Fruit fly (Drosophila melanogaster) whole organism, embryonic: ENCODE data around the gene Fit2.

ENCODE experiments used
- Aef1 ChIP-seq: fragments of 200-800 bp; sonication (Bioruptor generic); IDR thresholded peaks from 3 replicates; pipeline ENCODE4 v1.3.6; 2022; ENCODE audit warnings: missing biosample characterization, missing genetic modification characterization
- Asciz ChIP-seq: fragments of 200-800 bp; sonication (Bioruptor generic); optimal IDR thresholded peaks from 2 replicates; lab custom pipeline; 2017; ENCODE audit warnings: missing biosample characterization, mild to moderate bottlenecking, missing genetic modification characterization, missing genetic modification reagents
- BtbVII ChIP-seq: fragments of 200-800 bp; sonication (Bioruptor generic); optimal IDR thresholded peaks from 3 replicates; lab custom pipeline; 2017; ENCODE audit warnings: missing biosample characterization, mild to moderate bottlenecking, missing genetic modification characterization
- CG10366 ChIP-seq: fragments of 200-800 bp; sonication (Bioruptor generic); IDR thresholded peaks from 2 replicates; pipeline ENCODE4 v1.3.6; 2022; ENCODE audit warnings: missing biosample characterization, missing genetic modification characterization
- CG10543 ChIP-seq: fragments of 200-800 bp; sonication (Bioruptor generic); optimal IDR thresholded peaks from 3 replicates; lab custom pipeline; 2017; ENCODE audit warnings: missing biosample characterization, mild to moderate bottlenecking, missing genetic modification characterization, moderate library complexity
- CG11560 ChIP-seq: fragments of 200-800 bp; sonication (Bioruptor generic); IDR thresholded peaks from 3 replicates; pipeline ENCODE4 v1.3.6; 2022; ENCODE audit warnings: missing biosample characterization, missing genetic modification characterization
- CG15514 ChIP-seq: fragments of 200-800 bp; sonication (Bioruptor generic); optimal IDR thresholded peaks from 3 replicates; lab custom pipeline; 2017; ENCODE audit warnings: missing biosample characterization, missing genetic modification characterization, mild to moderate bottlenecking, moderate library complexity, missing genetic modification reagents
- CG1832 ChIP-seq: fragments of 200-800 bp; sonication (Bioruptor generic); optimal IDR thresholded peaks from 2 replicates; lab custom pipeline; 2017; ENCODE audit warnings: missing biosample characterization, mild to moderate bottlenecking, missing genetic modification characterization, inconsistent platforms
- CG2712 ChIP-seq: fragments of 200-800 bp; optimal IDR thresholded peaks from 3 replicates; lab custom pipeline; 2019; ENCODE audit warnings: missing biosample characterization, mild to moderate bottlenecking, missing genetic modification characterization, moderate library complexity
- CG30403 ChIP-seq: fragments of 200-800 bp; sonication (Bioruptor generic); optimal IDR thresholded peaks from 3 replicates; lab custom pipeline; 2016; ENCODE audit warnings: missing biosample characterization, missing genetic modification characterization
- CG31388 ChIP-seq: fragments of 200-800 bp; sonication (Bioruptor generic); optimal IDR thresholded peaks from 2 replicates; lab custom pipeline; 2016; ENCODE audit warnings: missing biosample characterization, missing genetic modification characterization
- CG3847 ChIP-seq: fragments of 200-800 bp; sonication (Bioruptor generic); IDR thresholded peaks from 2 replicates; pipeline ENCODE4 v1.3.6; 2022; ENCODE audit warnings: missing biosample characterization, missing genetic modification characterization
- CG42726 ChIP-seq: fragments of 200-800 bp; sonication (Bioruptor generic); IDR thresholded peaks from 2 replicates; pipeline ENCODE4 v1.3.6; 2022; ENCODE audit warnings: missing biosample characterization, missing genetic modification characterization; ENCODE audit not compliant: partially characterized antibody
- CG4424 ChIP-seq: fragments of 200-800 bp; sonication (Bioruptor generic); optimal IDR thresholded peaks from 3 replicates; lab custom pipeline; 2016; ENCODE audit warnings: missing biosample characterization, missing genetic modification characterization
- CG4617 ChIP-seq: fragments of 200-800 bp; sonication (Bioruptor generic); optimal IDR thresholded peaks from 3 replicates; lab custom pipeline; 2016; ENCODE audit warnings: missing biosample characterization, missing genetic modification characterization, borderline replicate concordance
- CG6854 ChIP-seq: fragments of 200-800 bp; sonication (Bioruptor generic); optimal IDR thresholded peaks from 3 replicates; lab custom pipeline; 2017; ENCODE audit warnings: missing biosample characterization, mild to moderate bottlenecking, missing genetic modification characterization
- CG7271 ChIP-seq: fragments of 200-800 bp; sonication (Bioruptor generic); optimal IDR thresholded peaks from 2 replicates; lab custom pipeline; 2018; ENCODE audit warnings: missing biosample characterization, mild to moderate bottlenecking, missing genetic modification characterization, moderate library complexity
- CG8290 ChIP-seq, 3 experiments: fragments of 200-800 bp; sonication (Bioruptor generic); optimal IDR thresholded peaks; 2 replicates each; lab custom pipeline; 2016 to 2019; ENCODE audit warnings: missing biosample characterization in 3 of 3, missing genetic modification characterization in 3 of 3, mild to moderate bottlenecking in 2 of 3, moderate library complexity in 1 of 3
- CG9727 ChIP-seq: fragments of 200-800 bp; sonication (Bioruptor generic); optimal IDR thresholded peaks from 3 replicates; lab custom pipeline; 2017; ENCODE audit warnings: missing biosample characterization, mild to moderate bottlenecking, missing genetic modification characterization
- Dbx ChIP-seq: fragments of 200-800 bp; sonication (Bioruptor generic); IDR thresholded peaks from 3 replicates; pipeline ENCODE4 v1.3.6; 2022; ENCODE audit warnings: missing biosample characterization, missing genetic modification characterization
- Dip3 ChIP-seq: fragments of 200-800 bp; sonication (Bioruptor generic); optimal IDR thresholded peaks from 3 replicates; lab custom pipeline; 2016; ENCODE audit warnings: missing biosample characterization, missing genetic modification characterization
- Ets65A ChIP-seq: fragments of 200-800 bp; sonication (Bioruptor generic); peaks from one replicate; lab custom pipeline; 2016; ENCODE audit warnings: missing biosample characterization, missing genetic modification characterization
- H2.0 ChIP-seq: fragments of 200-800 bp; sonication (Bioruptor generic); IDR thresholded peaks from 2 replicates; pipeline ENCODE4 v1.3.6; 2022; ENCODE audit warnings: missing biosample characterization, missing genetic modification characterization
- HHEX ChIP-seq: fragments of 200-800 bp; sonication (Bioruptor generic); optimal IDR thresholded peaks from 3 replicates; lab custom pipeline; 2017; ENCODE audit warnings: missing biosample characterization, mild to moderate bottlenecking, missing genetic modification characterization, missing genetic modification reagents
- Oli ChIP-seq: fragments of 200-800 bp; sonication (Bioruptor generic); optimal IDR thresholded peaks from 2 replicates; lab custom pipeline; 2018; ENCODE audit warnings: missing biosample characterization, mild to moderate bottlenecking, missing genetic modification characterization, moderate library complexity
- Spps ChIP-seq: fragments of 200-800 bp; sonication (Bioruptor generic); optimal IDR thresholded peaks from 2 replicates; lab custom pipeline; 2018; ENCODE audit warnings: missing biosample characterization, mild to moderate bottlenecking, missing genetic modification characterization
- Stat92E ChIP-seq, 3 experiments: fragments of >200 bp in 2 of 3; fragments of 200-800 bp in 1 of 3; sonication (Bioruptor generic) in 1 of 3; optimal IDR thresholded peaks; 2 replicates each; lab custom pipeline; 2017 to 2019; ENCODE audit warnings: missing biosample characterization in 3 of 3, missing genetic modification characterization in 3 of 3, mild to moderate bottlenecking in 1 of 3, moderate library complexity in 1 of 3
- Xrp1 ChIP-seq: fragments of 200-800 bp; sonication (Bioruptor generic); IDR thresholded peaks from 2 replicates; pipeline ENCODE4 v1.3.6; 2022; ENCODE audit warnings: missing biosample characterization, missing genetic modification characterization
- ab ChIP-seq: fragments of 200-800 bp; sonication (Bioruptor generic); optimal IDR thresholded peaks from 2 replicates; lab custom pipeline; 2016; ENCODE audit warnings: missing biosample characterization, missing genetic modification characterization
- bsh ChIP-seq, 2 experiments: fragments of 200-800 bp; sonication (Bioruptor generic); optimal IDR thresholded peaks; 2 replicates each; lab custom pipeline; 2017 to 2018; ENCODE audit warnings: mild to moderate bottlenecking in 2 of 2, missing biosample characterization in 2 of 2, missing genetic modification characterization in 2 of 2, moderate library complexity in 1 of 2
- ems ChIP-seq: fragments of 200-800 bp; sonication (Bioruptor generic); optimal IDR thresholded peaks from 3 replicates; lab custom pipeline; 2016; ENCODE audit warnings: missing biosample characterization, missing genetic modification characterization
- grn ChIP-seq: fragments of 200-800 bp; sonication (Bioruptor generic); optimal IDR thresholded peaks from 3 replicates; lab custom pipeline; 2017; ENCODE audit warnings: missing biosample characterization, missing genetic modification characterization
- gro ChIP-seq: fragments of 200-800 bp; sonication (Bioruptor generic); optimal IDR thresholded peaks from 2 replicates; lab custom pipeline; 2016; ENCODE audit warnings: missing biosample characterization, missing genetic modification characterization
- gsb ChIP-seq: fragments of 200-800 bp; sonication (Bioruptor generic); IDR thresholded peaks from 2 replicates; pipeline ENCODE4 v1.3.6; 2022; ENCODE audit warnings: missing biosample characterization, missing genetic modification characterization
- hkb ChIP-seq, 2 experiments: fragments of 200-800 bp in 1 of 2; fragments of >200 bp in 1 of 2; sonication (Bioruptor generic) in 1 of 2; IDR thresholded peaks in 1 of 2; optimal IDR thresholded peaks in 1 of 2; 2 replicates each; pipeline versions ENCODE4 v1.3.6 to Lab custom; 2017 to 2022; ENCODE audit warnings: missing biosample characterization in 1 of 2, missing genetic modification characterization in 1 of 2
- kni ChIP-seq: fragments of 200-800 bp; sonication (Bioruptor generic); optimal IDR thresholded peaks from 3 replicates; lab custom pipeline; 2017; ENCODE audit warnings: mild to moderate bottlenecking, missing biosample characterization, missing genetic modification reagents, missing genetic modification characterization
- lab ChIP-seq: fragments of 200-800 bp; sonication (Bioruptor generic); optimal IDR thresholded peaks from 3 replicates; lab custom pipeline; 2017; ENCODE audit warnings: missing biosample characterization, missing genetic modification characterization, mild to moderate bottlenecking, moderate library complexity, missing genetic modification reagents
- lmd ChIP-seq: fragments of 200-800 bp; sonication (Bioruptor generic); IDR thresholded peaks from 2 replicates; pipeline ENCODE4 v1.3.6; 2022; ENCODE audit warnings: missing biosample characterization, missing genetic modification characterization
- mam ChIP-seq: fragments of 200-800 bp; sonication (Bioruptor generic); optimal IDR thresholded peaks from 3 replicates; lab custom pipeline; 2016; ENCODE audit warnings: missing biosample characterization, missing genetic modification characterization
- nau ChIP-seq: fragments of 200-800 bp; sonication (Bioruptor generic); optimal IDR thresholded peaks from 3 replicates; lab custom pipeline; 2017; ENCODE audit warnings: missing biosample characterization, mild to moderate bottlenecking, missing genetic modification characterization, missing genetic modification reagents
- psq ChIP-seq: fragments of 200-800 bp; sonication (Bioruptor generic); optimal IDR thresholded peaks from 2 replicates; lab custom pipeline; 2017; ENCODE audit warnings: missing biosample characterization, missing genetic modification characterization
- pzg ChIP-seq: fragments of 200-800 bp; sonication (Bioruptor generic); optimal IDR thresholded peaks from 3 replicates; lab custom pipeline; 2018; ENCODE audit warnings: missing biosample characterization, mild to moderate bottlenecking, missing genetic modification characterization, moderate library complexity
- ranshi ChIP-seq: fragments of 200-800 bp; sonication (Bioruptor generic); IDR thresholded peaks from 2 replicates; pipeline ENCODE4 v1.3.6; 2022; ENCODE audit warnings: missing biosample characterization, missing genetic modification characterization
- salm ChIP-seq: fragments of 200-800 bp; sonication (Bioruptor generic); optimal IDR thresholded peaks from 2 replicates; lab custom pipeline; 2018; ENCODE audit warnings: missing biosample characterization, mild to moderate bottlenecking, missing genetic modification characterization
- slbo ChIP-seq: fragments of 200-800 bp; sonication (Bioruptor generic); IDR thresholded peaks from 2 replicates; pipeline ENCODE4 v1.3.6; 2022; ENCODE audit warnings: missing biosample characterization, missing genetic modification characterization
- so ChIP-seq: fragments of 200-800 bp; sonication (Bioruptor generic); IDR thresholded peaks from 3 replicates; pipeline ENCODE4 v1.3.6; 2022; ENCODE audit warnings: missing biosample characterization, missing genetic modification characterization
- tll ChIP-seq, 2 experiments: fragments of 200-800 bp in 1 of 2; fragments of >200 bp in 1 of 2; sonication (Bioruptor generic) in 1 of 2; optimal IDR thresholded peaks; 2 replicates each; lab custom pipeline; 2017 to 2019; ENCODE audit warnings: missing biosample characterization in 2 of 2, missing genetic modification characterization in 2 of 2, mild to moderate bottlenecking in 1 of 2, moderate library complexity in 1 of 2
- yki ChIP-seq: fragments of >200 bp; optimal IDR thresholded peaks from 3 replicates; lab custom pipeline; 2018
- z ChIP-seq: fragments of 200-800 bp; sonication (Bioruptor generic); IDR thresholded peaks from 3 replicates; pipeline ENCODE4 v1.3.6; 2022; ENCODE audit warnings: missing biosample characterization, missing genetic modification characterization

Gene Fit2

dm6 chr3L:17006250-17006693, 17.9 kb upstream of the Fit2 start (continued):
- no peak for TF ChIP-seq mam (GFP tag; lab: Kevin White, UChicago)
- no peak for TF ChIP-seq CG31388 (GFP tag; lab: Kevin White, UChicago)
- TF ChIP-seq slbo (GFP tag; lab: Robert Waterston, UW) = peak; percentile 53
- TF ChIP-seq lab (GFP tag; lab: Kevin White, UChicago) = peak; percentile 59
- peak; percentile 6 for TF ChIP-seq salm (tag; lab: Kevin White, UChicago)
- TF ChIP-seq CG4424 (GFP tag; lab: Kevin White, UChicago) = no peak
- TF ChIP-seq ab = no peak
- TF ChIP-seq CG30403 (GFP tag; lab: Kevin White, UChicago) = no peak
- TF ChIP-seq lmd (GFP tag; lab: Robert Waterston, UW) = peak; percentile 30; the same call in 1 of the 2 replicates
- no peak for TF ChIP-seq CG9727 (GFP tag; lab: Kevin White, UChicago)
- no peak for TF ChIP-seq bsh (GFP tag; optimal IDR thresholded peaks at IDR 0.05; lab: Kevin White, UChicago)
- no peak for TF ChIP-seq ems (GFP tag; lab: Kevin White, UChicago)
- TF ChIP-seq CG42726 = no peak
- TF ChIP-seq Asciz = peak; percentile 2
- no peak for TF ChIP-seq CG4617
- peak; percentile 41; the same call in 1 of the 3 replicates for TF ChIP-seq Aef1 (GFP tag; lab: Robert Waterston, UW)
- TF ChIP-seq CG10543 (GFP tag; lab: Kevin White, UChicago) = peak; percentile 30
- TF ChIP-seq Xrp1 (GFP tag; lab: Robert Waterston, UW) = no peak
- TF ChIP-seq Stat92E (GFP tag; optimal IDR thresholded peaks at IDR 0.05; lab: Kevin White, UChicago) = no peak
- 0 out of 3 replicates have a peak, but pooled peaks have one; percentile 41 for TF ChIP-seq so
- TF ChIP-seq nau (GFP tag; lab: Kevin White, UChicago) = no peak
- no peak for TF ChIP-seq hkb (optimal IDR thresholded peaks at IDR 0.05; lab: Kevin White, UChicago)
- TF ChIP-seq hkb (GFP tag; IDR thresholded peaks at IDR 0.05; lab: Robert Waterston, UW) = no peak
- no peak for TF ChIP-seq Dip3
- TF ChIP-seq BtbVII = peak; percentile 12
- no peak for TF ChIP-seq grn (GFP tag; lab: Kevin White, UChicago)
- no peak; the same call in 1 of the 2 replicates for TF ChIP-seq ranshi (GFP tag; lab: Robert Waterston, UW)
- no peak for TF ChIP-seq pzg (GFP tag; lab: Kevin White, UChicago)
- TF ChIP-seq Ets65A = no peak
- 0 out of 3 replicates have a peak, but pooled peaks have one; percentile 50 for TF ChIP-seq z (GFP tag; lab: Robert Waterston, UW)
- no peak for TF ChIP-seq H2.0 (GFP tag; lab: Robert Waterston, UW)
- TF ChIP-seq CG8290 (GFP tag; optimal IDR thresholded peaks at IDR 0.05; lab: Kevin White, UChicago) = no peak
- TF ChIP-seq CG8290 (tag; optimal IDR thresholded peaks at IDR 0.05; lab: Kevin White, UChicago) = peak in 1 of 2 experiments; percentile 21
- TF ChIP-seq yki (lab: Kevin White, UChicago) = no peak
- no peak for TF ChIP-seq tll (GFP tag; optimal IDR thresholded peaks at IDR 0.05; lab: Kevin White, UChicago)
- no peak for TF ChIP-seq Oli (tag; lab: Kevin White, UChicago)
- TF ChIP-seq CG7271 (tag; lab: Kevin White, UChicago) = no peak
- TF ChIP-seq Dbx = 0 out of 3 replicates have a peak, but pooled peaks have one; percentile 46
- peak; percentile 23 for TF ChIP-seq HHEX (GFP tag; lab: Kevin White, UChicago)
- TF ChIP-seq Spps = no peak
- no peak for TF ChIP-seq CG6854 (GFP tag; lab: Kevin White, UChicago)
- no peak for TF ChIP-seq psq (GFP tag; lab: Kevin White, UChicago)
- TF ChIP-seq CG15514 (GFP tag; lab: Kevin White, UChicago) = no peak
- TF ChIP-seq gsb (GFP tag; lab: Robert Waterston, UW) = no peak
- TF ChIP-seq CG1832 (GFP tag; lab: Kevin White, UChicago) = no peak
- 0 out of 2 replicates have a peak, but pooled peaks have one; percentile 32 for TF ChIP-seq CG3847 (GFP tag; lab: Robert Waterston, UW)
- TF ChIP-seq CG10366 (GFP tag; lab: Robert Waterston, UW) = no peak
- TF ChIP-seq CG11560 = no peak
- no peak for TF ChIP-seq CG2712
- TF ChIP-seq gro (GFP tag; lab: Kevin White, UChicago) = no peak
- peak; percentile 51 for TF ChIP-seq kni
